Worm (Caenorhabditis elegans): ENCODE data around the gene C26H9A.3.

Gene C26H9A.3

DNA sequence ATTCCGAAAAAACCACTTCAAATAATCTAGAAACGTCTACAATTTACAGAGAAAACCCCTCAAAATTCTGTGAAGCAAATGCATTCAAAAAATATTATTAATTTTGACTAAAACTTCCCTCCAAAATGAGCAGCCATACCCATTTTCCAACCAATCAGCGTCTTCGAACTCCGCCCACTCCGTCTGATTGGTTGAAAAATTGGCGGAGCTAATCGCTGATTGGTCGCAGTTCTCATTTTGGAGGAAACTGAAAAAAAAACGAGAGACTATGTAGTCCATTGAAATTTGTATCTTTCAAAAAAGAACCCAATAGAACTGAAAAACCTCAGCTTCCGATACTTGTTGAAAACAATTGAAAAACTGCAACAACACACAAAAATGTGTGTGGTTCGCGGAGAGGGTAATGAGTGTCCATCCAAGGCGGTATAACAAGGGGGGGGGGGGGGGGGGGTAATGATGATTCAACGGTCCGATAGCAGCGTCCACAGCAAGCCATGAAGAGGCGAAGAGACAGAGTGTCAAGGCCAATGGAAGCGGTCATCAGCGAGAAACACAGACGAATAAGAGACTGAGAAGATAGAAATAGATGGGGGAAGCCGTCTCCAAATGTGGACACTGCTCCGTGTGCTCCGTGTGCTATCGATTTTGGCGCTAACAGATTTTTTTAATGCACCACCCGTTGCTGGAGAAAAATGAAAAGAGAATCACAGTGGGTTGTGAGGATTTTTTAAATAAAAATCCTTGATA lies 22.1 kb downstream of the C26H9A.3 start:
- no peak for TF ChIP-seq nhr-28 (tag; optimal IDR thresholded peaks at IDR 0.05)
- peak; percentile 11 for TF ChIP-seq cnd-1 (tag; optimal IDR thresholded peaks at IDR 0.05)
- TF ChIP-seq ham-2 (GFP tag; optimal IDR thresholded peaks at IDR 0.05): peak; percentile 95
- no peak for TF ChIP-seq mab-5 (tag; optimal IDR thresholded peaks at IDR 0.05)
- TF ChIP-seq mls-2 (tag; optimal IDR thresholded peaks at IDR 0.05): peak; percentile 82
- peak; percentile 7 for TF ChIP-seq ces-1 (GFP tag; optimal IDR thresholded peaks at IDR 0.05)
- peak; percentile 59 for TF ChIP-seq sptf-1 (tag; optimal IDR thresholded peaks at IDR 0.05)
- TF ChIP-seq lsy-2 (tag; optimal IDR thresholded peaks at IDR 0.05): no peak

- TF ChIP-seq unc-62 (GFP tag; optimal IDR thresholded peaks at IDR 0.05): peak; percentile 73
- no peak for TF ChIP-seq mab-5 (tag; optimal IDR thresholded peaks at IDR 0.05)
- TF ChIP-seq ces-1 (GFP tag; optimal IDR thresholded peaks at IDR 0.05): no peak
- peak; percentile 97 for TF ChIP-seq hlh-1 (tag; optimal IDR thresholded peaks at IDR 0.05)
- peak; percentile 90 for TF ChIP-seq unc-120 (tag; optimal IDR thresholded peaks at IDR 0.05; ENCODE audit: poor library complexity, severe bottlenecking)
- TF ChIP-seq lin-32 (GFP tag; optimal IDR thresholded peaks at IDR 0.05): peak; percentile 22
- TF ChIP-seq nhr-2 (tag; optimal IDR thresholded peaks at IDR 0.05): peak; percentile 10
- TF ChIP-seq M03D4.4 (tag; optimal IDR thresholded peaks at IDR 0.05): peak; percentile 66
- no peak for TF ChIP-seq unc-39 (tag; optimal IDR thresholded peaks at IDR 0.05)
- TF ChIP-seq cnd-1 (tag; optimal IDR thresholded peaks at IDR 0.05): peak; percentile 50
Measured at ce11 chrIV:12615122-12615745, 24.0 kb downstream of the C26H9A.3 start.

- TF ChIP-seq ceh-83 (GFP tag; optimal IDR thresholded peaks at IDR 0.05): no peak
- no peak for TF ChIP-seq nhr-12 (tag; optimal IDR thresholded peaks at IDR 0.05)
- no peak for TF ChIP-seq sem-2 (GFP tag; optimal IDR thresholded peaks at IDR 0.05)
- TF ChIP-seq pha-4 (tag; optimal IDR thresholded peaks at IDR 0.05): no peak
- TF ChIP-seq sptf-1 (tag; optimal IDR thresholded peaks at IDR 0.05): no peak
Measured at ce11 chrIV:12614624-12615023, 24.6 kb downstream of the C26H9A.3 start, which contains the start of gene efa-6. Gene efa-6 (minus strand): TSS chrIV:12614724.

DNA sequence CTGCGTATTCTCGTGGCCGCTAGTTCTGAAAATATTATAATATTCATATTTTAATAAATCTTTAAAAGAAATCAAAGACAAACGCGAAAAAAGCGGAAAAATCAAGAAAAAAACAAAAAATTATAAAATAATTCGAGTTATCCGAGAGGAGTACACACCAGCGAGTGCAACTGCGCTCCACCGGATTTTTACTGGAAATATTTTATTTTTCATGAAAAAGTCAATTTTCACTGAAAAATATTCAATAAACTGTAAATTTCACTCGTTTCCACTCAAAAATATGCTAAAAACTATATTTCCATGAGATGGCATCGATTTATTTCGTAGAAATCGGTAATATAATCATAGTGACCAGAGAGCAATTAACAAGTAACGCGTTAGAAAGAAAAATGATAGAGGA lies 33.8 kb downstream of the C26H9A.3 start, which contains the start of gene Y55D9A.2:
TSS of gene Y55D9A.2 (minus strand) at position 31 of the 400 bp plus-strand sequence.
- no peak for TF ChIP-seq ham-2 (GFP tag; optimal IDR thresholded peaks at IDR 0.05)
- TF ChIP-seq mls-2 (tag; optimal IDR thresholded peaks at IDR 0.05): no peak
- no peak for TF ChIP-seq nhr-12 (tag; optimal IDR thresholded peaks at IDR 0.05)
- no peak for TF ChIP-seq lsy-2 (tag; optimal IDR thresholded peaks at IDR 0.05)
- no peak for TF ChIP-seq pha-4 (tag; optimal IDR thresholded peaks at IDR 0.05)
- TF ChIP-seq sptf-1 (tag; optimal IDR thresholded peaks at IDR 0.05): peak; percentile 2
- peak; percentile 3 for TF ChIP-seq ceh-39 (tag; optimal IDR thresholded peaks at IDR 0.05)
- TF ChIP-seq flh-1 (GFP tag; optimal IDR thresholded peaks at IDR 0.05): no peak
- no peak for TF ChIP-seq blmp-1 (tag; optimal IDR thresholded peaks at IDR 0.05)
- no peak for TF ChIP-seq nhr-2 (tag; optimal IDR thresholded peaks at IDR 0.05)
- no peak for TF ChIP-seq mep-1 (tag; optimal IDR thresholded peaks at IDR 0.05)
- no peak for TF ChIP-seq hlh-1 (tag; optimal IDR thresholded peaks at IDR 0.05)
- TF ChIP-seq M03D4.4 (tag; optimal IDR thresholded peaks at IDR 0.05): no peak
- peak; percentile 52 for TF ChIP-seq ces-1 (GFP tag; optimal IDR thresholded peaks at IDR 0.05)

- TF ChIP-seq ces-1 (GFP tag; optimal IDR thresholded peaks at IDR 0.05): no peak
- no peak for TF ChIP-seq nhr-76 (tag; optimal IDR thresholded peaks at IDR 0.05)
- TF ChIP-seq unc-120 (tag; optimal IDR thresholded peaks at IDR 0.05; ENCODE audit: poor library complexity, severe bottlenecking): no peak
- no peak for TF ChIP-seq zip-8 (tag; optimal IDR thresholded peaks at IDR 0.05)
- no peak for TF ChIP-seq ztf-11 (tag; optimal IDR thresholded peaks at IDR 0.05)
- no peak for TF ChIP-seq nhr-28 (tag; optimal IDR thresholded peaks at IDR 0.05)
- TF ChIP-seq ceh-43 (GFP tag; optimal IDR thresholded peaks at IDR 0.05): no peak
- TF ChIP-seq nhr-2 (tag; optimal IDR thresholded peaks at IDR 0.05): no peak
- TF ChIP-seq pha-4 (tag; optimal IDR thresholded peaks at IDR 0.05): no peak
Measured at ce11 chrIV:12600941-12601340, 38.3 kb downstream of the C26H9A.3 start.

DNA sequence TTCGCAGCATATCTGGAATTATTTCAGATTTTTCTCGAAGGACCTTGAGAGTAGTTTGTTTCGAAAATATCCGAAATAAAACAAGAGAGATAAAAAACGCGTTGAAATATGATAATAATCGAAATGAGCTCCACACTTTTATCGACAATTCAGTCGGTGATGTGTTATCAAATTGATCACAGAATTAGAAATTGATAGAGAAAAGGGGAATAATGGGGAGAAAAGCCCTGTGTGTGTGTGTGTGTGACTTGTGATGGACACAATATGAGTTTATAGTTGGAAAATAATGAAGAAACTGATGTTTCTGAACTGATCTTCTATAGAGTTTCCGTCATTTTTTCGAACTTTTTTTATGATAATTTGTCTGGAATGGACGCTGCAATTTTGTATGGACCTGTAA lies 40.1 kb downstream of the C26H9A.3 start, which contains the start of gene pgp-1:
TSS of gene pgp-1 (minus strand) at position 12 of the 400 bp plus-strand sequence.
- TF ChIP-seq pha-4 (tag; optimal IDR thresholded peaks at IDR 0.05): no peak
- TF ChIP-seq elt-1 (tag; optimal IDR thresholded peaks at IDR 0.05; ENCODE audit: borderline replicate concordance, insufficient read depth): no peak
- no peak for TF ChIP-seq mep-1 (tag; optimal IDR thresholded peaks at IDR 0.05)
- no peak for TF ChIP-seq nhr-237 (tag; optimal IDR thresholded peaks at IDR 0.05)
- TF ChIP-seq nhr-12 (tag; optimal IDR thresholded peaks at IDR 0.05): no peak
- no peak for TF ChIP-seq hlh-1 (tag; optimal IDR thresholded peaks at IDR 0.05)

Measured in whole organism, mixed stage, embryonic.